Worm (Caenorhabditis elegans) whole organism, young adult: Measurements from ENCODE around the gene F29A7.8.

Experiments used
- B0261.1 ChIP-seq: sonication (generic microtip); optimal IDR thresholded peaks from 2 replicates; lab custom pipeline; 2016; ENCODE audit warnings: mild to moderate bottlenecking, missing genetic modification characterization, moderate library complexity, missing compliant biosample characterization
- C06A6.2 ChIP-seq: fragments of 200-800 bp; sonication (Bioruptor generic); conservative IDR thresholded peaks from 2 replicates; pipeline ENCODE4 v1.3.6; 2022; ENCODE audit warnings: missing genetic modification characterization, missing compliant biosample characterization
- C17E4.6 ChIP-seq: fragments of 200-800 bp; sonication (Bioruptor generic); IDR thresholded peaks from 2 replicates; pipeline ENCODE4 v1.3.6; 2022; ENCODE audit warnings: missing genetic modification reagents, missing genetic modification characterization, missing compliant biosample characterization
- D2030.7 ChIP-seq: fragments of 200-800 bp; sonication (Bioruptor generic); IDR thresholded peaks from 2 replicates; pipeline ENCODE4 v1.3.6; 2022; ENCODE audit warnings: missing genetic modification reagents, missing genetic modification characterization, missing compliant biosample characterization
- F33H1.4 ChIP-seq: fragments of 200-800 bp; sonication (Bioruptor generic); IDR thresholded peaks from 2 replicates; pipeline ENCODE4 v1.3.6; 2022; ENCODE audit warnings: missing genetic modification reagents, missing genetic modification characterization, missing compliant biosample characterization
- F39B2.1 ChIP-seq: fragments of 200-800 bp; sonication (Bioruptor generic); IDR thresholded peaks from 2 replicates; pipeline ENCODE4 v1.3.6; 2022; ENCODE audit warnings: missing genetic modification reagents, missing genetic modification characterization, missing compliant biosample characterization
- F49E8.2 ChIP-seq: sonication (generic microtip); optimal IDR thresholded peaks from 3 replicates; lab custom pipeline; 2017; ENCODE audit warnings: missing genetic modification characterization, mild to moderate bottlenecking, missing compliant biosample characterization, antibody characterized with exemption, moderate library complexity; ENCODE audit not compliant: insufficient read depth
- F52B5.7 ChIP-seq: sonication (generic microtip); optimal IDR thresholded peaks from 2 replicates; lab custom pipeline; 2016; ENCODE audit warnings: mild to moderate bottlenecking, missing genetic modification characterization, missing compliant biosample characterization
- F57C9.4 ChIP-seq: sonication (generic microtip); optimal IDR thresholded peaks from 2 replicates; lab custom pipeline; 2017; ENCODE audit warnings: mild to moderate bottlenecking, missing genetic modification characterization, missing compliant biosample characterization
- Y53G8AR.9 ChIP-seq: fragments of 200-800 bp; sonication (Bioruptor generic); conservative IDR thresholded peaks from 2 replicates; pipeline ENCODE4 v1.3.6; 2022; ENCODE audit warnings: missing genetic modification reagents, missing genetic modification characterization, missing compliant biosample characterization
- Y67H2A.10 ChIP-seq: fragments of 200-800 bp; sonication (Bioruptor generic); conservative IDR thresholded peaks from 2 replicates; pipeline ENCODE4 v1.3.6; 2022; ENCODE audit warnings: missing genetic modification reagents, missing genetic modification characterization, missing compliant biosample characterization
- ZK185.1 ChIP-seq: sonication (generic microtip); optimal IDR thresholded peaks from 2 replicates; lab custom pipeline; 2016; ENCODE audit warnings: mild to moderate bottlenecking, missing genetic modification characterization, missing compliant biosample characterization; ENCODE audit not compliant: poor library complexity, severe bottlenecking
- aptf-2 ChIP-seq: fragments of 200-800 bp; sonication (Bioruptor generic); conservative IDR thresholded peaks from 2 replicates; pipeline ENCODE4 v1.3.6; 2022; ENCODE audit warnings: missing genetic modification reagents, missing genetic modification characterization, missing compliant biosample characterization
- aptf-3 ChIP-seq: fragments of 200-800 bp; sonication (Bioruptor generic); IDR thresholded peaks from 2 replicates; pipeline ENCODE4 v1.3.6; 2022; ENCODE audit warnings: missing genetic modification characterization, missing compliant biosample characterization
- athp-1 ChIP-seq: sonication (generic microtip); optimal IDR thresholded peaks from 2 replicates; lab custom pipeline; 2017; ENCODE audit warnings: mild to moderate bottlenecking, missing genetic modification characterization, missing compliant biosample characterization
- attf-5 ChIP-seq: fragments of 200-800 bp; sonication (Bioruptor generic); optimal IDR thresholded peaks from 2 replicates; lab custom pipeline; 2018; ENCODE audit warnings: mild to moderate bottlenecking, missing genetic modification characterization, missing compliant biosample characterization
- attf-6 ChIP-seq: fragments of 200-800 bp; sonication (Bioruptor generic); IDR thresholded peaks from 2 replicates; pipeline ENCODE4 v1.3.6; 2022; ENCODE audit warnings: missing genetic modification reagents, missing genetic modification characterization, missing compliant biosample characterization
- cebp-2 ChIP-seq: fragments of 200-800 bp; sonication (Bioruptor generic); IDR thresholded peaks from 2 replicates; pipeline ENCODE4 v1.3.6; 2022; ENCODE audit warnings: missing genetic modification characterization, missing compliant biosample characterization
- ceh-91 ChIP-seq: fragments of 200-800 bp; sonication (Bioruptor generic); IDR thresholded peaks from 2 replicates; pipeline ENCODE4 v1.3.6; 2022; ENCODE audit warnings: missing genetic modification reagents, missing genetic modification characterization, missing compliant biosample characterization
- dox-1 ChIP-seq: fragments of 200-800 bp; sonication (Bioruptor generic); IDR thresholded peaks from 2 replicates; pipeline ENCODE4 v1.3.6; 2022; ENCODE audit warnings: missing genetic modification reagents, missing genetic modification characterization, missing compliant biosample characterization
- egl-44 ChIP-seq: fragments of 200-800 bp; sonication (Bioruptor generic); IDR thresholded peaks from 2 replicates; pipeline ENCODE4 v1.3.6; 2022; ENCODE audit warnings: missing genetic modification reagents, missing genetic modification characterization, missing compliant biosample characterization
- gei-17 ChIP-seq: fragments of 200-800 bp; sonication (Bioruptor generic); optimal IDR thresholded peaks from 2 replicates; lab custom pipeline; 2018; ENCODE audit warnings: mild to moderate bottlenecking, missing genetic modification characterization, missing compliant biosample characterization
- hlh-26 ChIP-seq: fragments of 200-800 bp; sonication (Bioruptor generic); conservative IDR thresholded peaks from 2 replicates; pipeline ENCODE4 v1.3.6; 2022; ENCODE audit warnings: missing genetic modification reagents, missing genetic modification characterization, missing compliant biosample characterization
- hmg-1.2 ChIP-seq: fragments of 200-800 bp; sonication (Bioruptor generic); IDR thresholded peaks from 2 replicates; pipeline ENCODE4 v1.3.6; 2022; ENCODE audit warnings: missing genetic modification reagents, missing genetic modification characterization, missing compliant biosample characterization
- hsf-1 ChIP-seq: fragments of 200-800 bp; sonication (Bioruptor generic); IDR thresholded peaks from 2 replicates; pipeline ENCODE4 v1.3.6; 2022; ENCODE audit warnings: missing genetic modification reagents, missing genetic modification characterization, missing compliant biosample characterization
- let-607 ChIP-seq, 2 experiments: fragments of 200-800 bp in 1 of 2; sonication (Bioruptor generic) in 1 of 2; sonication (generic microtip) in 1 of 2; optimal IDR thresholded peaks; 2 replicates each; lab custom pipeline; 2016 to 2018; ENCODE audit warnings: mild to moderate bottlenecking in 2 of 2, missing compliant biosample characterization in 2 of 2, missing genetic modification characterization in 2 of 2, moderate library complexity in 2 of 2, missing genotype in 1 of 2
- lin-26 ChIP-seq: fragments of 200-800 bp; sonication (Bioruptor generic); IDR thresholded peaks from 2 replicates; pipeline ENCODE4 v1.3.6; 2022; ENCODE audit warnings: missing genetic modification reagents, missing genetic modification characterization, missing compliant biosample characterization
- lin-35 ChIP-seq, 3 experiments: fragments of 150-350 bp in 2 of 3; sonication (generic microtip) in 1 of 3; optimal IDR thresholded peaks; 2 replicates each; lab custom pipeline; 2014 to 2018; ENCODE audit warnings: missing biosample characterization in 3 of 3, missing genetic modification characterization in 3 of 3, missing genetic modification reagents in 3 of 3
- lin-40 ChIP-seq: sonication (generic microtip); optimal IDR thresholded peaks from 2 replicates; lab custom pipeline; 2016; ENCODE audit warnings: missing genetic modification characterization, mild to moderate bottlenecking, missing compliant biosample characterization, missing genotype, missing genetic modification reagents
- lsl-1 ChIP-seq: fragments of 200-800 bp; sonication (Bioruptor generic); optimal IDR thresholded peaks from 2 replicates; lab custom pipeline; 2018; ENCODE audit warnings: mild to moderate bottlenecking, missing genetic modification characterization, moderate library complexity, missing compliant biosample characterization
- lsy-27 ChIP-seq: sonication (generic microtip); optimal IDR thresholded peaks from 2 replicates; lab custom pipeline; 2017; ENCODE audit warnings: missing genetic modification characterization, mild to moderate bottlenecking, missing compliant biosample characterization, antibody characterized with exemption, missing genotype, borderline replicate concordance; ENCODE audit not compliant: insufficient read depth
- madf-10 ChIP-seq: sonication (generic microtip); optimal IDR thresholded peaks from 2 replicates; lab custom pipeline; 2016; ENCODE audit warnings: mild to moderate bottlenecking, missing genetic modification characterization, missing compliant biosample characterization
- madf-6 ChIP-seq: fragments of 200-800 bp; sonication (Bioruptor generic); IDR thresholded peaks from 2 replicates; pipeline ENCODE4 v1.3.6; 2022; ENCODE audit warnings: missing genetic modification reagents, missing genetic modification characterization, missing compliant biosample characterization
- madf-8 ChIP-seq: fragments of 200-800 bp; sonication (Bioruptor generic); conservative IDR thresholded peaks from 2 replicates; pipeline ENCODE4 v1.3.6; 2022; ENCODE audit warnings: missing genetic modification reagents, missing genetic modification characterization, missing compliant biosample characterization
- mes-4 ChIP-seq: sonication (generic microtip); optimal IDR thresholded peaks from 2 replicates; lab custom pipeline; 2016; ENCODE audit warnings: missing genotype, missing genetic modification characterization, missing compliant biosample characterization
- nhr-120 ChIP-seq: fragments of 200-800 bp; sonication (Bioruptor generic); IDR thresholded peaks from 2 replicates; pipeline ENCODE4 v1.3.6; 2022; ENCODE audit warnings: missing genetic modification characterization, missing compliant biosample characterization
- nhr-80 ChIP-seq: sonication (generic microtip); optimal IDR thresholded peaks from 2 replicates; lab custom pipeline; 2016; ENCODE audit warnings: missing genetic modification characterization, missing compliant biosample characterization
- nhr-90 ChIP-seq: sonication (generic microtip); optimal IDR thresholded peaks from 2 replicates; lab custom pipeline; 2016; ENCODE audit warnings: missing genotype, mild to moderate bottlenecking, missing genetic modification characterization, missing compliant biosample characterization
- sdz-38 ChIP-seq: sonication (generic microtip); optimal IDR thresholded peaks from 2 replicates; lab custom pipeline; 2016; ENCODE audit warnings: missing genotype, missing genetic modification characterization, missing compliant biosample characterization
- somi-1 ChIP-seq: fragments of 200-800 bp; sonication (Bioruptor generic); optimal IDR thresholded peaks from 2 replicates; lab custom pipeline; 2018; ENCODE audit warnings: mild to moderate bottlenecking, missing genetic modification characterization, missing compliant biosample characterization
- sptf-2 ChIP-seq: fragments of 200-800 bp; sonication (Bioruptor generic); optimal IDR thresholded peaks from 2 replicates; lab custom pipeline; 2018; ENCODE audit warnings: mild to moderate bottlenecking, missing genetic modification characterization, missing compliant biosample characterization
- tbp1 ChIP-seq: fragments of 200-800 bp; sonication (Bioruptor generic); optimal IDR thresholded peaks from 2 replicates; lab custom pipeline; 2018; ENCODE audit warnings: mild to moderate bottlenecking, missing genetic modification characterization, missing compliant biosample characterization
- unc-130 ChIP-seq: sonication (generic microtip); optimal IDR thresholded peaks from 2 replicates; lab custom pipeline; 2016; ENCODE audit warnings: missing genetic modification reagents, missing genetic modification characterization, missing compliant biosample characterization
- ztf-18 ChIP-seq: sonication (generic microtip); optimal IDR thresholded peaks from 2 replicates; lab custom pipeline; 2016; ENCODE audit warnings: missing genotype, mild to moderate bottlenecking, missing genetic modification characterization, missing compliant biosample characterization
- ztf-26 ChIP-seq: sonication (generic microtip); optimal IDR thresholded peaks from 2 replicates; lab custom pipeline; 2017; ENCODE audit warnings: missing genetic modification characterization, missing compliant biosample characterization
- ztf-28 ChIP-seq: fragments of 200-800 bp; sonication (Bioruptor generic); IDR thresholded peaks from 2 replicates; pipeline ENCODE4 v1.3.6; 2022; ENCODE audit warnings: missing genetic modification reagents, missing genetic modification characterization, missing compliant biosample characterization

The F29A7.8 gene

DNA sequence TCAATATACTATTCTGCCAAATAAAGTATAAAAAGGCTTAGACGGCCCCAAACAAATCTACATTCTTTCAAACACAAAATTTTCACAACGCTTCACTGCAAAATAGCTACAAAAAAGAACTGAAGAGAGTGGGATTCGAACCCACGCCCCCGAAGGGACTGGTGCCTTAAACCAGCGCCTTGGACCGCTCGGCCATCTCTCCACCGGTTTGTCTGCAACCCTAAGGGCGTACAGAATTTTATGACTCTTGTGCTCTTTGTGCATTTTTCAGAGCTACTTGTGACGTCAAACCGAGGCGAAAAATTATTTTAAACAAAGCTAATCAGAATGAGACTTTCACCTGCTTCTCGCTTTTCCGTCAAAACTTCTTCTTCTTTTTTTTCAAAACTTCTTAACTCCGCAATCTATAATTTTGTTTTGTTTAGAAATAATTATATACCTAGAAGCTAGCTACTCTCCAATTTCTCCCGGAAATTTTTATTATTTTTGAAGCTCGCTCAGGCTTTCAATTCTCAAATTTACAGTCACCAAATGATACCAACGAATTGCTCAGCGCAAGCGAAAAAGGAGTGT is 21.6 kb downstream of the F29A7.8 start, which contains the start of gene T05A8.8 (continued):
- peak; percentile 86 for TF ChIP-seq tbp1 (GFP tag; lab: Kevin White, UChicago)
- TF ChIP-seq C17E4.6 (GFP tag; lab: Robert Waterston, UW): no peak
- TF ChIP-seq cebp-2 (GFP tag; lab: Robert Waterston, UW): no peak
- TF ChIP-seq F33H1.4 (GFP tag; lab: Robert Waterston, UW): no peak
- TF ChIP-seq F39B2.1: no peak
- 0 out of 2 replicates have a peak, but pooled peaks have one; percentile 40 for TF ChIP-seq nhr-120 (GFP tag; lab: Robert Waterston, UW)
- no peak for TF ChIP-seq F57C9.4 (tag; lab: Kevin White, UChicago)
- TF ChIP-seq lin-26: peak; percentile 50; the same call in 1 of the 2 replicates
- no peak for TF ChIP-seq aptf-3 (GFP tag; lab: Robert Waterston, UW)
- peak; percentile 32; the same call in 1 of the 2 replicates for TF ChIP-seq madf-6 (GFP tag; lab: Robert Waterston, UW)
- TF ChIP-seq attf-6 (GFP tag; lab: Robert Waterston, UW): no peak
- no peak for TF ChIP-seq nhr-80
- no peak for TF ChIP-seq sptf-2
- TF ChIP-seq lsl-1: no peak
- TF ChIP-seq somi-1 (GFP tag; lab: Kevin White, UChicago): no peak
- TF ChIP-seq hmg-1.2 (GFP tag; lab: Robert Waterston, UW): peak; percentile 23; the same call in 1 of the 2 replicates
- no peak for TF ChIP-seq mes-4
- no peak for TF ChIP-seq ZK185.1 (tag; lab: Kevin White, UChicago)
- no peak for TF ChIP-seq ztf-26 (tag; lab: Kevin White, UChicago)
- no peak for TF ChIP-seq F49E8.2 (tag; lab: Kevin White, UChicago)
- TF ChIP-seq ztf-28 (GFP tag; lab: Robert Waterston, UW): no peak
- TF ChIP-seq unc-130: no peak
- no peak for TF ChIP-seq aptf-2 (GFP tag; lab: Robert Waterston, UW)
- TF ChIP-seq, all 124 proteins: peak for 9

DNA sequence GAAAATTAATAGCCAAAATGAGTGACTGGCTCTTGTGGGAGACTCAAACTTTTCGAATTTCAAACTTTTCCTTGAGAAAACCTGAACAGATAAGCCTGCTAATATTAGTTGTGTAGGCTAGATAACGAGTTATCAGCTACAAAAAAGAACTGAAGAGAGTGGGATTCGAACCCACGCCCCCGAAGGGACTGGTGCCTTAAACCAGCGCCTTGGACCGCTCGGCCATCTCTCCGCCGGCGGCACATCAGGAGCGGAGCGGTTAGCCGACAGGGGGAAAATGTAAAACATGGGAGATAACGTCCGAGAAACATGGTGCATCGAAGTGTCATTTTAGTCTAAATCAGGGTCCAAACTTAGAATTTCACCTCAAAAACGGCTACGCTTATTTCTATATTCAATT is 22.2 kb downstream of the F29A7.8 start:
- TF ChIP-seq let-607 (tag; optimal IDR thresholded peaks at IDR 0.05; lab: Kevin White, UChicago) (no peak), athp-1 (tag; lab: Kevin White, UChicago) (no peak), nhr-90 (tag; lab: Kevin White, UChicago) (no peak), hsf-1 (GFP tag; lab: Robert Waterston, UW) (no peak), gei-17 (GFP tag; lab: Kevin White, UChicago) (no peak), aptf-3 (GFP tag; lab: Robert Waterston, UW) (no peak), Y67H2A.10 (no peak), mes-4 (no peak), lsy-27 (tag; lab: Kevin White, UChicago) (no peak), C06A6.2 (no peak), ceh-91 (GFP tag; lab: Robert Waterston, UW) (no peak), sdz-38 (tag; lab: Kevin White, UChicago) (no peak), ztf-28 (GFP tag; lab: Robert Waterston, UW) (no peak), cebp-2 (GFP tag; lab: Robert Waterston, UW) (peak; percentile 61; the same call in 1 of the 2 replicates), madf-8 (GFP tag; lab: Robert Waterston, UW) (no peak), aptf-2 (GFP tag; lab: Robert Waterston, UW) (no peak), dox-1 (GFP tag; lab: Robert Waterston, UW) (no peak; the same call in 1 of the 2 replicates), D2030.7 (GFP tag; lab: Robert Waterston, UW) (peak; percentile 68), F49E8.2 (tag; lab: Kevin White, UChicago) (no peak), ztf-18 (tag; lab: Kevin White, UChicago) (peak; percentile 14), nhr-120 (GFP tag; lab: Robert Waterston, UW) (no peak), attf-5 (GFP tag; lab: Kevin White, UChicago) (no peak), F33H1.4 (GFP tag; lab: Robert Waterston, UW) (no peak), egl-44 (GFP tag; lab: Robert Waterston, UW) (no peak), lin-40 (no peak), Y53G8AR.9 (no peak), F52B5.7 (tag; lab: Kevin White, UChicago) (no peak), hlh-26 (GFP tag; lab: Robert Waterston, UW) (no peak), F57C9.4 (tag; lab: Kevin White, UChicago) (no peak), B0261.1 (tag; lab: Kevin White, UChicago) (peak; percentile 74), madf-10 (no peak), lin-35 (GFP tag; optimal IDR thresholded peaks at IDR 0.05; lab: Kevin White, UChicago) (no peak)
